Worm (Caenorhabditis elegans): ENCODE measurements around the gene R13A5.7.

ce11 chrIII:7565247-7565646 is 4.7 kb downstream of the R13A5.7 start, which contains the start of gene ttr-8:
- no peak for TF ChIP-seq aly-2 (tag; optimal IDR thresholded peaks at IDR 0.05)
- TF ChIP-seq C34F6.9 (tag; optimal IDR thresholded peaks at IDR 0.05), result no peak
- TF ChIP-seq zag-1 (tag; optimal IDR thresholded peaks at IDR 0.05), result no peak

Measured in whole organism, L2 larva.